Worm (Caenorhabditis elegans): ENCODE results near the gene fbxa-22.

- TF ChIP-seq unc-62 (GFP tag; optimal IDR thresholded peaks at IDR 0.05) (no peak), elt-3 (tag; optimal IDR thresholded peaks at IDR 0.05) (no peak), blmp-1 (tag; optimal IDR thresholded peaks at IDR 0.05) (no peak), ces-1 (GFP tag; optimal IDR thresholded peaks at IDR 0.05) (no peak), ztf-11 (tag; optimal IDR thresholded peaks at IDR 0.05) (no peak), ceh-43 (GFP tag; optimal IDR thresholded peaks at IDR 0.05) (no peak), lin-32 (GFP tag; optimal IDR thresholded peaks at IDR 0.05) (no peak), pha-4 (tag; optimal IDR thresholded peaks at IDR 0.05) (no peak), ham-2 (GFP tag; optimal IDR thresholded peaks at IDR 0.05) (no peak), cnd-1 (tag; optimal IDR thresholded peaks at IDR 0.05) (no peak), snpc-4 (tag; optimal IDR thresholded peaks at IDR 0.05) (no peak), unc-39 (tag; optimal IDR thresholded peaks at IDR 0.05) (no peak), lsy-2 (tag; optimal IDR thresholded peaks at IDR 0.05) (no peak)
Measured at ce11 chrIII:891014-891413, 47.7 kb upstream of the fbxa-22 start, which contains the start of gene T24C4.10.

Data from whole organism, mixed stage, embryonic.